Worm (Caenorhabditis elegans) whole organism, mixed stage, embryonic: ENCODE results near the gene srx-102.

Source experiments
- bed-3 ChIP-seq: fragments of 200-800 bp; sonication (Bioruptor generic); optimal IDR thresholded peaks from 3 replicates; lab custom pipeline; 2018; ENCODE audit warnings: mild to moderate bottlenecking, missing genetic modification characterization, moderate library complexity, missing compliant biosample characterization
- blmp-1 ChIP-seq: fragments of 150-350 bp; optimal IDR thresholded peaks from 2 replicates; lab custom pipeline; 2014; ENCODE audit warnings: missing biosample characterization, missing genetic modification characterization
- ceh-39 ChIP-seq: fragments of 150-350 bp; optimal IDR thresholded peaks from 2 replicates; lab custom pipeline; 2014; ENCODE audit warnings: missing biosample characterization, missing genetic modification characterization
- ceh-43 ChIP-seq: fragments of 200-800 bp; sonication (Bioruptor generic); optimal IDR thresholded peaks from 2 replicates; lab custom pipeline; 2018; ENCODE audit warnings: mild to moderate bottlenecking, missing genetic modification characterization, moderate library complexity, missing compliant biosample characterization
- ceh-83 ChIP-seq: fragments of 200-800 bp; sonication (Bioruptor generic); optimal IDR thresholded peaks from 2 replicates; lab custom pipeline; 2018; ENCODE audit warnings: mild to moderate bottlenecking, missing genetic modification characterization, missing compliant biosample characterization
- ces-1 ChIP-seq: fragments of 150-350 bp; optimal IDR thresholded peaks from 2 replicates; lab custom pipeline; 2014; ENCODE audit warnings: missing biosample characterization, missing genetic modification reagents, missing genetic modification characterization
- cnd-1 ChIP-seq: fragments of 200-800 bp; sonication (Bioruptor generic); optimal IDR thresholded peaks from 2 replicates; lab custom pipeline; 2018; ENCODE audit warnings: mild to moderate bottlenecking, missing genetic modification characterization, missing compliant biosample characterization
- drap-1 ChIP-seq: fragments of 200-800 bp; sonication (Bioruptor generic); optimal IDR thresholded peaks from 3 replicates; lab custom pipeline; 2018; ENCODE audit warnings: mild to moderate bottlenecking, missing genetic modification characterization, missing compliant biosample characterization
- elt-3 ChIP-seq: fragments of 150-350 bp; optimal IDR thresholded peaks from 2 replicates; lab custom pipeline; 2014; ENCODE audit warnings: missing biosample characterization, missing genetic modification characterization
- ham-2 ChIP-seq: fragments of 200-800 bp; sonication (Bioruptor generic); optimal IDR thresholded peaks from 2 replicates; lab custom pipeline; 2018; ENCODE audit warnings: mild to moderate bottlenecking, missing genetic modification characterization, missing compliant biosample characterization
- lin-13 ChIP-seq: fragments of 150-350 bp; optimal IDR thresholded peaks from 2 replicates; lab custom pipeline; 2014; ENCODE audit warnings: missing biosample characterization, missing genetic modification characterization
- lin-32 ChIP-seq: fragments of 200-800 bp; sonication (Bioruptor generic); optimal IDR thresholded peaks from 2 replicates; lab custom pipeline; 2018; ENCODE audit warnings: mild to moderate bottlenecking, missing genetic modification characterization, missing compliant biosample characterization
- lsy-2 ChIP-seq: fragments of 150-350 bp; optimal IDR thresholded peaks from 2 replicates; lab custom pipeline; 2014; ENCODE audit warnings: missing biosample characterization, missing genetic modification characterization
- mab-5 ChIP-seq: fragments of 150-350 bp; optimal IDR thresholded peaks from 2 replicates; lab custom pipeline; 2014; ENCODE audit warnings: missing biosample characterization, missing genetic modification characterization
- mls-2 ChIP-seq: sonication (generic microtip); optimal IDR thresholded peaks from 2 replicates; lab custom pipeline; 2016; ENCODE audit warnings: mild to moderate bottlenecking, missing genetic modification characterization, moderate library complexity, missing compliant biosample characterization
- nhr-12 ChIP-seq: fragments of 150-350 bp; optimal IDR thresholded peaks from 2 replicates; lab custom pipeline; 2014; ENCODE audit warnings: missing biosample characterization, missing genetic modification characterization
- nhr-237 ChIP-seq: fragments of 150-350 bp; optimal IDR thresholded peaks from 2 replicates; lab custom pipeline; 2014; ENCODE audit warnings: missing biosample characterization, missing genetic modification characterization
- nhr-28 ChIP-seq: fragments of 150-350 bp; optimal IDR thresholded peaks from 2 replicates; lab custom pipeline; 2014; ENCODE audit warnings: missing biosample characterization, missing genetic modification characterization
- nhr-76 ChIP-seq: sonication (generic microtip); optimal IDR thresholded peaks from 2 replicates; lab custom pipeline; 2017; ENCODE audit warnings: missing biosample characterization, missing genetic modification characterization
- sem-2 ChIP-seq: fragments of 200-800 bp; sonication (Bioruptor generic); optimal IDR thresholded peaks from 2 replicates; lab custom pipeline; 2018; ENCODE audit warnings: mild to moderate bottlenecking, missing genetic modification characterization, missing compliant biosample characterization
- snpc-4 ChIP-seq: fragments of 150-350 bp; optimal IDR thresholded peaks from 2 replicates; lab custom pipeline; 2014; ENCODE audit warnings: missing biosample characterization, missing genetic modification characterization
- sptf-1 ChIP-seq: sonication (generic microtip); optimal IDR thresholded peaks from 2 replicates; lab custom pipeline; 2017; ENCODE audit warnings: mild to moderate bottlenecking, missing genetic modification characterization, moderate library complexity, missing compliant biosample characterization
- tbx-8 ChIP-seq: fragments of 200-800 bp; sonication (Bioruptor generic); optimal IDR thresholded peaks from 2 replicates; lab custom pipeline; 2018; ENCODE audit warnings: mild to moderate bottlenecking, missing genetic modification characterization, moderate library complexity, missing compliant biosample characterization
- unc-120 ChIP-seq: sonication (generic microtip); optimal IDR thresholded peaks from 2 replicates; lab custom pipeline; 2017; ENCODE audit warnings: missing genetic modification characterization, missing compliant biosample characterization; ENCODE audit not compliant: poor library complexity, severe bottlenecking
- unc-39 ChIP-seq: fragments of 150-350 bp; optimal IDR thresholded peaks from 2 replicates; lab custom pipeline; 2014; ENCODE audit warnings: missing biosample characterization, missing genetic modification characterization
- unc-62 ChIP-seq: fragments of 150-350 bp; optimal IDR thresholded peaks from 2 replicates; lab custom pipeline; 2014; ENCODE audit warnings: missing biosample characterization, missing genetic modification reagents, missing genetic modification characterization
- zip-8 ChIP-seq: fragments of 150-350 bp; optimal IDR thresholded peaks from 2 replicates; lab custom pipeline; 2014; ENCODE audit warnings: missing biosample characterization, missing genetic modification characterization
- ztf-11 ChIP-seq: fragments of 150-350 bp; optimal IDR thresholded peaks from 2 replicates; lab custom pipeline; 2014; ENCODE audit warnings: missing biosample characterization, missing genetic modification characterization

srx-102 gene

DNA sequence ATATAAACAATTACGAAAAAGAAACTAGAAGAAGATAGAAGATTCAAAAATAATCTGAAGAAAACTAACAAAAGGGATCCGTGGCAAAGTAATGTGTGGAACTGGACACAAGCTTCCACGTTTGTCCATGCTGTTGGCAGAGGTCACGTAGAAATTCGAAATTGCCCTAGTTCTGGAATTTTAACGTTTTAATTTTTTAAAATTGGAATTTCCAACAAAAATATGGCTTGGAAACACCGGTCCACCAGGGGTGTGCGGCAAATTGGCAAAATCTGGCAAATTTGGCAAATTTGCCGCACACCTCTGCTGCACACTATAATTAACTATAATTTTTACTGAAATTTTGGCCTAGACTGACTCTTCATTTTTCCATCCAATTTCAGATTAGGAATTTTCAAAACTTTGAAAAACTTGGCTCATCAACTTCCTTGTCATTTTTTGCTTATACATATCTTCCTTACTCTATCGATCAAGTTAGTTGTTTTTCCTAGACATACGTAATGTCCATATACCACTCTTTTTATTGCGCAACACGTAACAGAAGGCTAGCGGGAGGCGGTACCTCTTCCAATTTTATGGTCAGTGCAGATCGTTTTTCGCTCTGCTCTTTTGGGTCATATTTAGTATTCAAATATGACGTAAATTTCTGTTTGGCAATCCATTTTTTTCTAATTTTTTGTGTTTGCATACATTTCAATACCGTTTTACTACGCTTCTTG lies 13.0 kb downstream of the srx-102 start, which contains the start of gene F19B10.10:
TSS of gene F19B10.10 (minus strand) at position 51 of the 719 bp plus-strand sequence.
- TF ChIP-seq nhr-28 (tag; lab: Kevin White, UChicago): no peak
- TF ChIP-seq unc-120 (tag; lab: Kevin White, UChicago): no peak
- TF ChIP-seq zip-8: peak; percentile 92

DNA sequence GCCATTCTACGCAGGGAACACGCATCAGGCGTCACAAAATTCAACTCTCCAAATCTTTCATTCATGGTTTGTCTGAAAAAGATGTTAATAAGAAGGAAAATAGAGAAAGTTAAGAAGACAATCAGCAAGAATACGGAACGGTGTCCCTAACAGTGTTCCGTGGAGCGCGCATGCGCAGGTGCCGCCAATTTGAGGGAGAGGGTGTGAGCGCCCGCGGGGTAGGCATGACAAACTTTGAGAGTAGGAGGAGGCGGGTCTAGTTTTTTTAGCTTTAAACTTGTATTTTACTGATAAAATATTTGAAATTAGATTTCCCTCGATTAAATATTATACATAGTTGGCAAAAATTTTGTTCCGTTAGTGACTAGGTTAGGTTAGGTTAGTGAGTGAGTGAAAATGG lies 14.2 kb downstream of the srx-102 start:
- TF ChIP-seq ham-2 (GFP tag; lab: Kevin White, UChicago) (no peak), ztf-11 (no peak), mls-2 (tag; lab: Kevin White, UChicago) (no peak), cnd-1 (no peak), zip-8 (no peak), elt-3 (tag; lab: Kevin White, UChicago) (no peak), ceh-43 (GFP tag; lab: Kevin White, UChicago) (no peak)

DNA sequence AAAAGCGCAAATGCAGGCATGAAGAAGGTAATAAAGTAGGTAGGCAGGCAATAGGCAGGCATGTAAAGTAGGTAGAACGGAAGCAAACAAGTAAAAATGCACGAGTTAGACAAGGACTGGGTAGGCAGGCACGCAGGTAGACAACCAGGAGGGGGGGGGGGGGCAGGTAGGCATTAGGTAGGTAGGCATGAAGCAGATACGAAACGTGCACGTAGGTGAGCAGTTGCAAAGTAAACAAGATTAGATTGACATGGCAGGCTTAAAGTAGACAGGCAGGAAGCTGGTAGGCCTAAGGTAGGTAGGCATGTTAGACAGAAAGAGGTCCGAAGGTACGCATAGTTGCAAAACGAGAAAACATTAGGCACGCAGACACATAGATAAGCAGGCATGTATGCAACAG lies 15.6 kb downstream of the srx-102 start:
- no peak for TF ChIP-seq ceh-43 (GFP tag; lab: Kevin White, UChicago)
- no peak for TF ChIP-seq elt-3 (tag; lab: Kevin White, UChicago)
- no peak for TF ChIP-seq unc-62 (GFP tag; lab: Kevin White, UChicago)
- no peak for TF ChIP-seq sem-2 (GFP tag; lab: Kevin White, UChicago)
- TF ChIP-seq nhr-12 (tag; lab: Kevin White, UChicago): no peak
- no peak for TF ChIP-seq mls-2 (tag; lab: Kevin White, UChicago)
- no peak for TF ChIP-seq lin-32
- no peak for TF ChIP-seq snpc-4 (tag; lab: Kevin White, UChicago)
- TF ChIP-seq blmp-1 (tag; lab: Kevin White, UChicago): no peak
- TF ChIP-seq ceh-39 (tag; lab: Kevin White, UChicago): no peak
- TF ChIP-seq ces-1 (GFP tag; lab: Kevin White, UChicago): no peak
- TF ChIP-seq ceh-83 (GFP tag; lab: Kevin White, UChicago): no peak
- TF ChIP-seq lsy-2 (tag; lab: Kevin White, UChicago): no peak
- TF ChIP-seq tbx-8 (GFP tag; lab: Kevin White, UChicago): no peak
- no peak for TF ChIP-seq nhr-237 (tag; lab: Kevin White, UChicago)
- TF ChIP-seq mab-5 (tag; lab: Kevin White, UChicago): no peak
- TF ChIP-seq, all 35 proteins: peak for 0

ce11 chrII:3675176-3675575 lies 19.4 kb downstream of the srx-102 start, which contains the start of gene F19B10.2:
Gene F19B10.2 (plus strand): TSS chrII:3675476.
- no peak for TF ChIP-seq ceh-39 (tag; lab: Kevin White, UChicago)
- no peak for TF ChIP-seq lin-32
- no peak for TF ChIP-seq tbx-8 (GFP tag; lab: Kevin White, UChicago)
- TF ChIP-seq ces-1 (GFP tag; lab: Kevin White, UChicago): no peak

DNA sequence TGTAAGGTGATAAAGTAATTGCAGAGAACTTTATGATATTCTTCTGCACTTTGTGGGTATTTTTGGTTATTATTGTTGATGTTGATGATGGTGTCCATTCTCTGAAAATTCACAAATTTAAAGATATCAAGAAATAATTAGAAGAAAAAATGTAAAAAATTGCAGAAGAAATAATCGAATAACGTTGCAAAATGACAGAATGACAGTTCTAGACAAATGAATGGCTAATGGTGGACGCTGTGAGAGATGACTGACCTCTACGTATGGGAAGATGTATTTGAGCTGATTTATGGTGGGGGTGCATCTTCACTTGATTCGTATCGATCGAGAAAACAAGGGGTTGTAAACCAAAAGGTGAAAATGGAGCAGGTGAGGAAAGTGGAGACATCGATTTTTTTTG lies 21.1 kb downstream of the srx-102 start, which contains the start of gene sea-1:
TSS of gene sea-1 (minus strand) at position 101 of the 400 bp plus-strand sequence.
- no peak for TF ChIP-seq ces-1 (GFP tag; lab: Kevin White, UChicago)
- TF ChIP-seq unc-62 (GFP tag; lab: Kevin White, UChicago): no peak
- TF ChIP-seq zip-8: no peak
- no peak for TF ChIP-seq bed-3 (GFP tag; lab: Kevin White, UChicago)
- TF ChIP-seq unc-39 (tag; lab: Kevin White, UChicago): no peak
- no peak for TF ChIP-seq sem-2 (GFP tag; lab: Kevin White, UChicago)
- no peak for TF ChIP-seq lin-32
- TF ChIP-seq snpc-4 (tag; lab: Kevin White, UChicago): no peak
- no peak for TF ChIP-seq nhr-76 (tag; lab: Kevin White, UChicago)

DNA sequence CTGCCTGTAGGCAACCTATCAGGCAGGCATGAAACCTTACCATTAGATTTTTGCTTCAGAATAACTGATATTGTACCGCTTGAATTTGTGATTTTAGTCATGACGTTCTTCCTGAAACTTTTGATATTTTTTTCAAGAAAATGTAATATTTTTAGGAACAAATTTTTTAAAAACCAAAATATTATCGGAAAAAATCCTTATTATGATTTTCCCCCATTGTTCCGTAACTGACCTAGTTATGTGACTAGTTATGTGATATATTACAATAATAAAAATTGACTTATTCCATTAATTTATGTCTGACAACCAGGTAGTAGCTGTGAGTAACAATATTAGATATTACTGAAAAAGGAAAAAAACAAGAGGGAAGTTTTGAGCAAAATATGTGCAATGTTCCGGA lies 23.6 kb downstream of the srx-102 start, which contains the start of gene srx-98:
TSS of gene srx-98 (minus strand) at position 101 of the 400 bp plus-strand sequence.
- TF ChIP-seq ces-1 (GFP tag; lab: Kevin White, UChicago): no peak
- no peak for TF ChIP-seq lin-32
- TF ChIP-seq unc-39 (tag; lab: Kevin White, UChicago): no peak
- TF ChIP-seq zip-8: no peak
- TF ChIP-seq ham-2 (GFP tag; lab: Kevin White, UChicago): no peak
- TF ChIP-seq blmp-1 (tag; lab: Kevin White, UChicago): no peak
- TF ChIP-seq ceh-83 (GFP tag; lab: Kevin White, UChicago): no peak
- TF ChIP-seq nhr-237 (tag; lab: Kevin White, UChicago): no peak
- TF ChIP-seq unc-120 (tag; lab: Kevin White, UChicago): no peak
- no peak for TF ChIP-seq sptf-1 (tag; lab: Kevin White, UChicago)
- TF ChIP-seq snpc-4 (tag; lab: Kevin White, UChicago): no peak
- TF ChIP-seq ceh-43 (GFP tag; lab: Kevin White, UChicago): no peak
- no peak for TF ChIP-seq ceh-39 (tag; lab: Kevin White, UChicago)
- TF ChIP-seq lin-13 (tag; lab: Kevin White, UChicago): no peak
- TF ChIP-seq nhr-12 (tag; lab: Kevin White, UChicago): no peak
- no peak for TF ChIP-seq drap-1
- no peak for TF ChIP-seq lsy-2 (tag; lab: Kevin White, UChicago)
- TF ChIP-seq tbx-8 (GFP tag; lab: Kevin White, UChicago): no peak
- no peak for TF ChIP-seq mab-5 (tag; lab: Kevin White, UChicago)
- no peak for TF ChIP-seq nhr-76 (tag; lab: Kevin White, UChicago)
